Worm (Caenorhabditis elegans) whole organism, L1 larva: ENCODE data around the gene str-37.

Experiments used
- blmp-1 ChIP-seq: fragments of 150-350 bp; optimal IDR thresholded peaks from 2 replicates; lab custom pipeline; 2014; ENCODE audit warnings: missing biosample characterization, missing genetic modification characterization
- ceh-82 ChIP-seq, 3 experiments: fragments of 150-350 bp in 1 of 3; sonication (generic microtip) in 2 of 3; optimal IDR thresholded peaks; 2 replicates each; lab custom pipeline; 2014 to 2017; ENCODE audit warnings: missing biosample characterization in 3 of 3, missing genetic modification characterization in 3 of 3
- elt-3 ChIP-seq, 6 experiments: fragments of 150-350 bp in 1 of 6; sonication (generic microtip); optimal IDR thresholded peaks; 2 replicates each; lab custom pipeline; 2017 to 2018; ENCODE audit warnings: missing biosample characterization in 6 of 6, missing genetic modification characterization in 6 of 6, inconsistent platforms in 1 of 6
- hpl-2 ChIP-seq: fragments of 150-350 bp; optimal IDR thresholded peaks from 2 replicates; lab custom pipeline; 2014; ENCODE audit warnings: missing biosample characterization, missing genetic modification reagents, missing genetic modification characterization
- jun-1 ChIP-seq: fragments of 150-350 bp; optimal IDR thresholded peaks from 2 replicates; lab custom pipeline; 2014; ENCODE audit warnings: missing biosample characterization, missing genetic modification reagents, missing genetic modification characterization
- lin-13 ChIP-seq: fragments of 150-350 bp; optimal IDR thresholded peaks from 2 replicates; lab custom pipeline; 2014; ENCODE audit warnings: missing biosample characterization, missing genetic modification reagents, missing genetic modification characterization
- lin-39 ChIP-seq: fragments of 150-350 bp; optimal IDR thresholded peaks from 2 replicates; lab custom pipeline; 2014; ENCODE audit warnings: missing biosample characterization, missing genetic modification reagents, missing genetic modification characterization
- nhr-20 ChIP-seq: sonication (generic microtip); optimal IDR thresholded peaks from 2 replicates; lab custom pipeline; 2016; ENCODE audit warnings: mild to moderate bottlenecking, missing genetic modification characterization, missing compliant biosample characterization
- nhr-76 ChIP-seq: sonication (generic microtip); optimal IDR thresholded peaks from 2 replicates; lab custom pipeline; 2017; ENCODE audit warnings: missing biosample characterization, missing genetic modification characterization
- skn-1 ChIP-seq: fragments of 150-350 bp; optimal IDR thresholded peaks from 2 replicates; lab custom pipeline; 2014; ENCODE audit warnings: missing biosample characterization, missing genetic modification characterization

ce11 chrV:13308616-13309015 is 18.9 kb upstream of the str-37 start, which contains the start of gene C50B6.1:
- TF ChIP-seq lin-13 = no peak
- no peak for TF ChIP-seq jun-1 (tag; lab: Kevin White, UChicago)
- no peak for TF ChIP-seq nhr-76 (tag; lab: Kevin White, UChicago)
- TF ChIP-seq ceh-82 (tag; optimal IDR thresholded peaks at IDR 0.05; lab: Kevin White, UChicago) = no peak
- no peak for TF ChIP-seq lin-39
- no peak for TF ChIP-seq blmp-1
- no peak for TF ChIP-seq hpl-2
- TF ChIP-seq skn-1 = no peak
- TF ChIP-seq nhr-20 (tag; lab: Kevin White, UChicago) = no peak
- TF ChIP-seq elt-3 (tag; optimal IDR thresholded peaks at IDR 0.05; lab: Kevin White, UChicago) = no peak
